Worm (Caenorhabditis elegans): ENCODE measurements around the gene str-113.
A peak's percentile ranks its signal among the peaks of the same experiment; 100 is the strongest.

str-113 gene

DNA sequence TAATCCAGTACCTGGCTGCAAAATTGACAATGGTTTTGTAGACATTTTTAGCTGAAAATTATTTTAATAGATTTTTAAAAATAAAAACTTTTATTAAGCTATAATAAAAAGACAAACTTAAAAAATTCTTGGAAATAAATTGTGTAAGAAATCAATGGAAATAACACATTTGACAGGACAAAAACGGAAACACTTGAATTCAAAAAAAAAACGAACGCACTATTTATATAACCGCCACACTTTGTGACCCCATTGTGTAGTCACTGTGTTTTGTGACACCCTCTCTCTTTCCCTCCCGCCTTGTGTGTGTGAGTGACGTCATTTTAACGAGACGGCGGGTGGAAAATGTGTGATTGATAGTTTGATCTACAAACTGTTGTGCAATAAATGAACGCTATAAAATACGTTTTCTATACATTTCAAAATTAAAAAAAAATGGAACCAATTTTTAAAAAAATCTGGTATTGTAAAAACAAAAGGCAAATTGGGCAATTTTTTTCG lies 22.5 kb downstream of the str-113 start, which contains the start of gene F59B1.8:
Gene F59B1.8, minus strand, starts transcription at position 51 of the 501 bp plus-strand sequence.
- TF ChIP-seq ztf-22 (GFP tag; optimal IDR thresholded peaks at IDR 0.05), result peak; percentile 45
- TF ChIP-seq nhr-90 (tag; optimal IDR thresholded peaks at IDR 0.05), result peak; percentile 23
- TF ChIP-seq lin-26 (GFP tag; IDR thresholded peaks at IDR 0.05), result no peak
- TF ChIP-seq unc-62 (GFP tag; optimal IDR thresholded peaks at IDR 0.05), result peak; percentile 92
- TF ChIP-seq nhr-179 (tag; optimal IDR thresholded peaks at IDR 0.05), result no peak
- TF ChIP-seq K12H6.12 (tag; optimal IDR thresholded peaks at IDR 0.05), result no peak
- TF ChIP-seq ceh-91 (GFP tag; IDR thresholded peaks at IDR 0.05), result no peak
- peak; percentile 49; the same call in 1 of the 2 replicates for TF ChIP-seq dox-1 (GFP tag; IDR thresholded peaks at IDR 0.05)
- TF ChIP-seq T07F8.4 (tag; optimal IDR thresholded peaks at IDR 0.05), result no peak
- peak; percentile 1 for TF ChIP-seq gei-17 (GFP tag; optimal IDR thresholded peaks at IDR 0.05)
- peak; percentile 83 for TF ChIP-seq nhr-80 (tag; optimal IDR thresholded peaks at IDR 0.05)
- TF ChIP-seq cebp-1 (GFP tag; IDR thresholded peaks at IDR 0.05), result peak; percentile 47; the same call in 1 of the 2 replicates
- peak; percentile 74 for TF ChIP-seq cebp-1 (tag; optimal IDR thresholded peaks at IDR 0.05)
- no peak for TF ChIP-seq snpc-4 (GFP tag; optimal IDR thresholded peaks at IDR 0.05)
- peak in 1 of 4 experiments; percentile 59 for TF ChIP-seq snpc-4 (tag; optimal IDR thresholded peaks at IDR 0.05)
- TF ChIP-seq nhr-27 (tag; optimal IDR thresholded peaks at IDR 0.05), result no peak
- peak; percentile 56 for TF ChIP-seq tbp1 (GFP tag; optimal IDR thresholded peaks at IDR 0.05)
- TF ChIP-seq F49E8.2 (tag; optimal IDR thresholded peaks at IDR 0.05; ENCODE audit: insufficient read depth), result no peak
- 0 out of 2 replicates have a peak, but pooled peaks have one; percentile 20 for TF ChIP-seq B0336.3 (GFP tag; IDR thresholded peaks at IDR 0.05)
- TF ChIP-seq efl-1 (GFP tag; optimal IDR thresholded peaks at IDR 0.05), result peak; percentile 8
- TF ChIP-seq mxl-1 (tag; optimal IDR thresholded peaks at IDR 0.05), result no peak
- TF ChIP-seq F22D6.2 (tag; optimal IDR thresholded peaks at IDR 0.05), result no peak
- TF ChIP-seq let-526 (GFP tag; IDR thresholded peaks at IDR 0.05), result 0 out of 2 replicates have a peak, but pooled peaks have one; percentile 9
- no peak for TF ChIP-seq snpc-1.3 (tag; optimal IDR thresholded peaks at IDR 0.05; ENCODE audit: insufficient read depth)
- TF ChIP-seq snpc-3.4 (tag; optimal IDR thresholded peaks at IDR 0.05), result no peak
- TF ChIP-seq B0019.2 (GFP tag; conservative IDR thresholded peaks at IDR 0.05), result no peak
- TF ChIP-seq attf-5 (GFP tag; optimal IDR thresholded peaks at IDR 0.05), result peak; percentile 14
- TF ChIP-seq hmg-20 (GFP tag; IDR thresholded peaks at IDR 0.05), result no peak
- TF ChIP-seq let-607 (tag; optimal IDR thresholded peaks at IDR 0.05), result peak in 1 of 2 experiments; percentile 23
- TF ChIP-seq K11D2.4 (GFP tag; IDR thresholded peaks at IDR 0.05), result no peak
- 0 out of 2 replicates have a peak, but pooled peaks have one; percentile 14 for TF ChIP-seq nfyb-1 (GFP tag; IDR thresholded peaks at IDR 0.05)
- TF ChIP-seq mes-4 (tag; optimal IDR thresholded peaks at IDR 0.05), result no peak
- peak; percentile 60 for TF ChIP-seq madf-10 (tag; optimal IDR thresholded peaks at IDR 0.05)
- no peak for TF ChIP-seq hlh-26 (GFP tag; conservative IDR thresholded peaks at IDR 0.05)
- TF ChIP-seq F52B5.7 (tag; optimal IDR thresholded peaks at IDR 0.05), result no peak
- no peak for TF ChIP-seq lir-1 (GFP tag; conservative IDR thresholded peaks at IDR 0.05)
- no peak for TF ChIP-seq Y79H2A.3 (GFP tag; conservative IDR thresholded peaks at IDR 0.05)
- TF ChIP-seq lin-54 (GFP tag; optimal IDR thresholded peaks at IDR 0.05), result peak; percentile 14
- peak; percentile 99 for TF ChIP-seq atf-7 (tag; optimal IDR thresholded peaks at IDR 0.05)

DNA sequence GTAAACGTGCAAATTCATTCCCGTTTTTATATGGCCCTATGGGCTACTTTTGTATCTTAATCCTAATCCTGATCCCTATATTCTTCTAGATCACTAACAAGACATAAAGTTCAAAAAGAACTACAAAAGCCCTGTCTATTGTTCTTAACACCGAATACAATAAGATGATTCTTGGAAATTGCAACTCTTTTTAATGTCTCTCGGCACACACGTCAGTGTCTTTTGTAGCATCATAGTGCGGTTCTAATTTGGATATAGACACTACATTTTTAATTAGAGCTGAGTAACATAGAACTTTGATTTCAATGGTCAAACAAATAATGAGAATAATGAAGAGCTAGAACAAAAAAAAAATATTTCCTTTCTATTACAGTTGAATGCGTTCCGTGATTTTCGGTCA lies 26.9 kb downstream of the str-113 start:
- TF ChIP-seq bed-2 (GFP tag; IDR thresholded peaks at IDR 0.05) (no peak), tbp1 (GFP tag; optimal IDR thresholded peaks at IDR 0.05) (no peak), dpff-1 (tag; optimal IDR thresholded peaks at IDR 0.05) (no peak), xnd-1 (tag; optimal IDR thresholded peaks at IDR 0.05) (no peak), hlh-12 (tag; optimal IDR thresholded peaks at IDR 0.05) (no peak), repo-1 (tag; optimal IDR thresholded peaks at IDR 0.05) (no peak), nfya-2 (GFP tag; IDR thresholded peaks at IDR 0.05) (no peak), atf-7 (tag; optimal IDR thresholded peaks at IDR 0.05) (no peak), ceh-27 (GFP tag; optimal IDR thresholded peaks at IDR 0.05) (no peak), snpc-1.1 (tag; optimal IDR thresholded peaks at IDR 0.05; ENCODE audit: insufficient read depth) (no peak), hrde-1 (tag; optimal IDR thresholded peaks at IDR 0.05; ENCODE audit: borderline replicate concordance) (no peak), somi-1 (GFP tag; optimal IDR thresholded peaks at IDR 0.05) (no peak)

Data from whole organism, young adult.